Worm (Caenorhabditis elegans) whole organism, young adult: ENCODE data around the gene F23G4.1.

Experiments used
- B0035.1 ChIP-seq: sonication (generic microtip); optimal IDR thresholded peaks from 2 replicates; lab custom pipeline; 2016; ENCODE audit warnings: missing genetic modification characterization, mild to moderate bottlenecking, missing compliant biosample characterization, missing genotype, missing genetic modification reagents
- B0261.1 ChIP-seq: sonication (generic microtip); optimal IDR thresholded peaks from 2 replicates; lab custom pipeline; 2016; ENCODE audit warnings: mild to moderate bottlenecking, missing genetic modification characterization, moderate library complexity, missing compliant biosample characterization
- C17E4.6 ChIP-seq: fragments of 200-800 bp; sonication (Bioruptor generic); IDR thresholded peaks from 2 replicates; pipeline ENCODE4 v1.3.6; 2022; ENCODE audit warnings: missing genetic modification reagents, missing genetic modification characterization, missing compliant biosample characterization
- D2030.7 ChIP-seq: fragments of 200-800 bp; sonication (Bioruptor generic); IDR thresholded peaks from 2 replicates; pipeline ENCODE4 v1.3.6; 2022; ENCODE audit warnings: missing genetic modification reagents, missing genetic modification characterization, missing compliant biosample characterization
- F57C9.4 ChIP-seq: sonication (generic microtip); optimal IDR thresholded peaks from 2 replicates; lab custom pipeline; 2017; ENCODE audit warnings: mild to moderate bottlenecking, missing genetic modification characterization, missing compliant biosample characterization
- K11D2.4 ChIP-seq: fragments of 200-800 bp; sonication (Bioruptor generic); IDR thresholded peaks from 2 replicates; pipeline ENCODE4 v1.3.6; 2022; ENCODE audit warnings: missing genetic modification reagents, missing genetic modification characterization, missing compliant biosample characterization
- T07F8.4 ChIP-seq: sonication (generic microtip); optimal IDR thresholded peaks from 2 replicates; lab custom pipeline; 2016; ENCODE audit warnings: mild to moderate bottlenecking, missing genetic modification characterization, moderate library complexity, missing compliant biosample characterization
- T26A5.8 ChIP-seq: sonication (generic microtip); optimal IDR thresholded peaks from 2 replicates; lab custom pipeline; 2016; ENCODE audit warnings: missing genetic modification characterization, missing compliant biosample characterization
- Y67H2A.10 ChIP-seq: fragments of 200-800 bp; sonication (Bioruptor generic); conservative IDR thresholded peaks from 2 replicates; pipeline ENCODE4 v1.3.6; 2022; ENCODE audit warnings: missing genetic modification reagents, missing genetic modification characterization, missing compliant biosample characterization
- Y95B8A.8 ChIP-seq: fragments of 200-800 bp; sonication (Bioruptor generic); IDR thresholded peaks from 2 replicates; pipeline ENCODE4 v1.3.6; 2022; ENCODE audit warnings: missing genetic modification reagents, missing genetic modification characterization, missing compliant biosample characterization
- ama-1 ChIP-seq, 3 experiments: fragments of 150-350 bp in 1 of 3; sonication (generic microtip) in 2 of 3; optimal IDR thresholded peaks; 2 replicates each; lab custom pipeline; 2014 to 2018; ENCODE audit warnings: missing biosample characterization in 2 of 3, missing genetic modification characterization in 2 of 3, missing genetic modification reagents in 2 of 3
- aptf-3 ChIP-seq: fragments of 200-800 bp; sonication (Bioruptor generic); IDR thresholded peaks from 2 replicates; pipeline ENCODE4 v1.3.6; 2022; ENCODE audit warnings: missing genetic modification characterization, missing compliant biosample characterization
- bed-2 ChIP-seq: fragments of 200-800 bp; sonication (Bioruptor generic); IDR thresholded peaks from 2 replicates; pipeline ENCODE4 v1.3.6; 2022; ENCODE audit warnings: missing genetic modification reagents, missing genetic modification characterization, missing compliant biosample characterization
- cebp-1 ChIP-seq, 2 experiments: fragments of 200-800 bp in 1 of 2; sonication (Bioruptor generic) in 1 of 2; sonication (generic microtip) in 1 of 2; IDR thresholded peaks in 1 of 2; optimal IDR thresholded peaks in 1 of 2; 2 replicates each; pipeline versions ENCODE4 v1.3.6 to Lab custom; 2017 to 2022; ENCODE audit warnings: missing compliant biosample characterization in 2 of 2, missing genetic modification characterization in 2 of 2, mild to moderate bottlenecking in 1 of 2, missing genetic modification reagents in 1 of 2, moderate library complexity in 1 of 2
- cebp-2 ChIP-seq: fragments of 200-800 bp; sonication (Bioruptor generic); IDR thresholded peaks from 2 replicates; pipeline ENCODE4 v1.3.6; 2022; ENCODE audit warnings: missing genetic modification characterization, missing compliant biosample characterization
- ceh-58 ChIP-seq: fragments of 200-800 bp; sonication (Bioruptor generic); IDR thresholded peaks from 2 replicates; pipeline ENCODE4 v1.3.6; 2022; ENCODE audit warnings: missing genetic modification characterization, missing compliant biosample characterization
- ceh-79 ChIP-seq: sonication (generic microtip); optimal IDR thresholded peaks from 2 replicates; lab custom pipeline; 2017; ENCODE audit warnings: mild to moderate bottlenecking, missing genetic modification characterization, missing compliant biosample characterization
- chd-7 ChIP-seq: sonication (generic microtip); optimal IDR thresholded peaks from 2 replicates; lab custom pipeline; 2016; ENCODE audit warnings: mild to moderate bottlenecking, missing genetic modification characterization, moderate library complexity, missing compliant biosample characterization
- dox-1 ChIP-seq: fragments of 200-800 bp; sonication (Bioruptor generic); IDR thresholded peaks from 2 replicates; pipeline ENCODE4 v1.3.6; 2022; ENCODE audit warnings: missing genetic modification reagents, missing genetic modification characterization, missing compliant biosample characterization
- egrh-3 ChIP-seq: fragments of 200-800 bp; sonication (Bioruptor generic); IDR thresholded peaks from 2 replicates; pipeline ENCODE4 v1.3.6; 2022; ENCODE audit warnings: missing genetic modification reagents, missing genetic modification characterization, missing compliant biosample characterization
- fkh-3 ChIP-seq: sonication (generic microtip); optimal IDR thresholded peaks from 2 replicates; lab custom pipeline; 2016; ENCODE audit warnings: mild to moderate bottlenecking, missing genetic modification characterization, missing compliant biosample characterization
- him-1 ChIP-seq: sonication (generic microtip); optimal IDR thresholded peaks from 2 replicates; lab custom pipeline; 2016; ENCODE audit warnings: missing genotype, missing genetic modification reagents, missing genetic modification characterization, missing compliant biosample characterization
- hmg-1.2 ChIP-seq: fragments of 200-800 bp; sonication (Bioruptor generic); IDR thresholded peaks from 2 replicates; pipeline ENCODE4 v1.3.6; 2022; ENCODE audit warnings: missing genetic modification reagents, missing genetic modification characterization, missing compliant biosample characterization
- lin-26 ChIP-seq: fragments of 200-800 bp; sonication (Bioruptor generic); IDR thresholded peaks from 2 replicates; pipeline ENCODE4 v1.3.6; 2022; ENCODE audit warnings: missing genetic modification reagents, missing genetic modification characterization, missing compliant biosample characterization
- lin-54 ChIP-seq: fragments of 200-800 bp; sonication (Bioruptor generic); optimal IDR thresholded peaks from 2 replicates; lab custom pipeline; 2018; ENCODE audit warnings: mild to moderate bottlenecking, missing genetic modification characterization, missing compliant biosample characterization
- madf-10 ChIP-seq: sonication (generic microtip); optimal IDR thresholded peaks from 2 replicates; lab custom pipeline; 2016; ENCODE audit warnings: mild to moderate bottlenecking, missing genetic modification characterization, missing compliant biosample characterization
- mcd-1 ChIP-seq: fragments of 200-800 bp; sonication (Bioruptor generic); IDR thresholded peaks from 2 replicates; pipeline ENCODE4 v1.3.6; 2022; ENCODE audit warnings: missing genetic modification reagents, missing genetic modification characterization, missing compliant biosample characterization
- mxl-1 ChIP-seq: sonication (generic microtip); optimal IDR thresholded peaks from 2 replicates; lab custom pipeline; 2016; ENCODE audit warnings: missing genetic modification characterization, missing compliant biosample characterization
- nhr-179 ChIP-seq: sonication (generic microtip); optimal IDR thresholded peaks from 2 replicates; lab custom pipeline; 2016; ENCODE audit warnings: mild to moderate bottlenecking, missing genetic modification characterization, missing compliant biosample characterization
- nhr-90 ChIP-seq: sonication (generic microtip); optimal IDR thresholded peaks from 2 replicates; lab custom pipeline; 2016; ENCODE audit warnings: missing genotype, mild to moderate bottlenecking, missing genetic modification characterization, missing compliant biosample characterization
- pbrm-1 ChIP-seq: fragments of 200-800 bp; sonication (Bioruptor generic); IDR thresholded peaks from 2 replicates; pipeline ENCODE4 v1.3.6; 2022; ENCODE audit warnings: missing genetic modification reagents, missing genetic modification characterization, missing compliant biosample characterization
- rec-8 ChIP-seq, 2 experiments: sonication (generic microtip); optimal IDR thresholded peaks; 2 replicates each; lab custom pipeline; 2016; ENCODE audit warnings: mild to moderate bottlenecking in 2 of 2, missing genetic modification characterization in 2 of 2, missing genetic modification reagents in 2 of 2, missing genotype in 2 of 2, missing biosample characterization in 1 of 2, missing compliant biosample characterization in 1 of 2, moderate library complexity in 1 of 2
- snpc-3.4 ChIP-seq: sonication (generic microtip); optimal IDR thresholded peaks from 2 replicates; lab custom pipeline; 2017; ENCODE audit warnings: missing genetic modification characterization, mild to moderate bottlenecking, missing compliant biosample characterization, antibody characterized with exemption, moderate library complexity, missing genotype, missing genetic modification reagents
- snpc-4 ChIP-seq, 5 experiments: fragments of 150-350 bp in 1 of 5; sonication (generic microtip) in 4 of 5; optimal IDR thresholded peaks; 2 replicates each; lab custom pipeline; 2014 to 2018; ENCODE audit warnings: missing genetic modification characterization in 5 of 5, missing biosample characterization in 3 of 5, antibody characterized with exemption in 2 of 5, mild to moderate bottlenecking in 2 of 5, missing compliant biosample characterization in 2 of 5, missing genotype in 2 of 5, moderate library complexity in 2 of 5, missing genetic modification reagents in 1 of 5
- sptf-2 ChIP-seq: fragments of 200-800 bp; sonication (Bioruptor generic); optimal IDR thresholded peaks from 2 replicates; lab custom pipeline; 2018; ENCODE audit warnings: mild to moderate bottlenecking, missing genetic modification characterization, missing compliant biosample characterization
- tbp1 ChIP-seq: fragments of 200-800 bp; sonication (Bioruptor generic); optimal IDR thresholded peaks from 2 replicates; lab custom pipeline; 2018; ENCODE audit warnings: mild to moderate bottlenecking, missing genetic modification characterization, missing compliant biosample characterization
- zim-3 ChIP-seq: sonication (generic microtip); optimal IDR thresholded peaks from 2 replicates; lab custom pipeline; 2017; ENCODE audit warnings: mild to moderate bottlenecking, missing genetic modification characterization, moderate library complexity, missing compliant biosample characterization
- ztf-18 ChIP-seq: sonication (generic microtip); optimal IDR thresholded peaks from 2 replicates; lab custom pipeline; 2016; ENCODE audit warnings: missing genotype, mild to moderate bottlenecking, missing genetic modification characterization, missing compliant biosample characterization
- ztf-25 ChIP-seq: fragments of 200-800 bp; sonication (Bioruptor generic); IDR thresholded peaks from 2 replicates; pipeline ENCODE4 v1.3.6; 2022; ENCODE audit warnings: missing genetic modification reagents, missing genetic modification characterization, missing compliant biosample characterization
- ztf-3 ChIP-seq: fragments of 200-800 bp; sonication (Bioruptor generic); optimal IDR thresholded peaks from 2 replicates; lab custom pipeline; 2018; ENCODE audit warnings: mild to moderate bottlenecking, missing genetic modification characterization, missing compliant biosample characterization
- ztf-6 ChIP-seq: fragments of 200-800 bp; sonication (Bioruptor generic); IDR thresholded peaks from 2 replicates; pipeline ENCODE4 v1.3.6; 2022; ENCODE audit warnings: missing genetic modification reagents, missing genetic modification characterization, missing compliant biosample characterization

Gene F23G4.1

ce11 chrX:6601155-6601554 is 1.8 kb downstream of the F23G4.1 start:
- peak; percentile 34 for TF ChIP-seq B0261.1 (tag; lab: Kevin White, UChicago)
- peak; percentile 73 for TF ChIP-seq lin-26 (GFP tag; lab: Robert Waterston, UW)
- TF ChIP-seq tbp1 (GFP tag; lab: Kevin White, UChicago): peak; percentile 29
- 0 out of 2 replicates have a peak, but pooled peaks have one; percentile 42 for TF ChIP-seq ztf-25
- 0 out of 2 replicates have a peak, but pooled peaks have one; percentile 35 for TF ChIP-seq pbrm-1 (GFP tag; lab: Robert Waterston, UW)
- peak; percentile 55; the same call in 1 of the 2 replicates for TF ChIP-seq D2030.7 (GFP tag; lab: Robert Waterston, UW)
- TF ChIP-seq hmg-1.2 (GFP tag; lab: Robert Waterston, UW): peak; percentile 35; the same call in 1 of the 2 replicates

- no peak for TF ChIP-seq mcd-1 (GFP tag; lab: Robert Waterston, UW)
- TF ChIP-seq T26A5.8: no peak
- no peak for TF ChIP-seq chd-7 (tag; lab: Kevin White, UChicago)
These were observed 4.3 kb downstream of the F23G4.1 start, which contains the start of gene hic-1 for ce11 chrX:6598732-6599131. hic-1 (minus strand) TSS chrX:6598832.

- no peak for TF ChIP-seq ama-1 (optimal IDR thresholded peaks at IDR 0.05; lab: Kevin White, UChicago)
- no peak for TF ChIP-seq ama-1 (GFP tag; optimal IDR thresholded peaks at IDR 0.05; lab: Kevin White, UChicago)
- no peak for TF ChIP-seq ztf-6 (GFP tag; lab: Robert Waterston, UW)
- no peak for TF ChIP-seq ztf-3
- no peak for TF ChIP-seq fkh-3 (tag; lab: Kevin White, UChicago)
- TF ChIP-seq ceh-79 (tag; lab: Kevin White, UChicago): no peak
- TF ChIP-seq snpc-3.4 (tag; lab: Kevin White, UChicago): no peak
- TF ChIP-seq cebp-1 (GFP tag; IDR thresholded peaks at IDR 0.05; lab: Robert Waterston, UW): no peak
- no peak for TF ChIP-seq cebp-1 (tag; optimal IDR thresholded peaks at IDR 0.05; lab: Kevin White, UChicago)
- TF ChIP-seq cebp-2 (GFP tag; lab: Robert Waterston, UW): no peak
- TF ChIP-seq mxl-1: no peak
- TF ChIP-seq F57C9.4 (tag; lab: Kevin White, UChicago): no peak
- no peak for TF ChIP-seq egrh-3 (GFP tag; lab: Robert Waterston, UW)
- no peak for TF ChIP-seq lin-54 (GFP tag; lab: Kevin White, UChicago)
- no peak for TF ChIP-seq zim-3
- no peak for TF ChIP-seq madf-10
- no peak for TF ChIP-seq T07F8.4 (tag; lab: Kevin White, UChicago)
- no peak for TF ChIP-seq B0035.1 (tag; lab: Kevin White, UChicago)
- TF ChIP-seq K11D2.4 (GFP tag; lab: Robert Waterston, UW): no peak
- TF ChIP-seq nhr-90 (tag; lab: Kevin White, UChicago): no peak
- no peak for TF ChIP-seq hmg-1.2 (GFP tag; lab: Robert Waterston, UW)
- no peak for TF ChIP-seq rec-8 (tag; optimal IDR thresholded peaks at IDR 0.05; lab: Kevin White, UChicago)
These were observed 5.9 kb downstream of the F23G4.1 start, which contains the start of gene ttr-6 for ce11 chrX:6597089-6597488. ttr-6 (minus strand) TSS chrX:6597121.

ce11 chrX:6593178-6593786 is 9.7 kb downstream of the F23G4.1 start:
- TF ChIP-seq snpc-4 (GFP tag; optimal IDR thresholded peaks at IDR 0.05; lab: Kevin White, UChicago): peak; percentile 77
- peak in 1 of 4 experiments; percentile 54 for TF ChIP-seq snpc-4 (tag; optimal IDR thresholded peaks at IDR 0.05; lab: Kevin White, UChicago)
- no peak for TF ChIP-seq Y95B8A.8
- no peak for TF ChIP-seq Y67H2A.10
- peak; percentile 90 for TF ChIP-seq him-1 (tag; lab: Kevin White, UChicago)
- TF ChIP-seq C17E4.6 (GFP tag; lab: Robert Waterston, UW): no peak
- peak; percentile 84 for TF ChIP-seq chd-7 (tag; lab: Kevin White, UChicago)
- peak; percentile 87 for TF ChIP-seq snpc-3.4 (tag; lab: Kevin White, UChicago)
- no peak for TF ChIP-seq bed-2 (GFP tag; lab: Robert Waterston, UW)
- peak; percentile 69 for TF ChIP-seq ztf-18
- TF ChIP-seq sptf-2 (GFP tag; lab: Kevin White, UChicago): no peak
- peak; percentile 78 to 91 for TF ChIP-seq rec-8 (tag; optimal IDR thresholded peaks at IDR 0.05; lab: Kevin White, UChicago)
- no peak for TF ChIP-seq ceh-58
- TF ChIP-seq aptf-3 (GFP tag; lab: Robert Waterston, UW): peak; percentile 88; the same call in 1 of the 2 replicates
- no peak for TF ChIP-seq ama-1 (optimal IDR thresholded peaks at IDR 0.05; lab: Kevin White, UChicago)
- TF ChIP-seq ama-1 (GFP tag; optimal IDR thresholded peaks at IDR 0.05; lab: Kevin White, UChicago): peak; percentile 71 to 89
- no peak; the same call in 1 of the 2 replicates for TF ChIP-seq dox-1 (GFP tag; lab: Robert Waterston, UW)
- peak; percentile 73 for TF ChIP-seq B0035.1 (tag; lab: Kevin White, UChicago)
- peak; percentile 67 for TF ChIP-seq nhr-179 (tag; lab: Kevin White, UChicago)
